Worm (Caenorhabditis elegans): Measurements from ENCODE around the gene srw-1.

- TF ChIP-seq tbx-2 (tag; optimal IDR thresholded peaks at IDR 0.05) (no peak), pqm-1 (tag; optimal IDR thresholded peaks at IDR 0.05) (no peak), skn-1 (tag; optimal IDR thresholded peaks at IDR 0.05) (no peak), zag-1 (tag; optimal IDR thresholded peaks at IDR 0.05) (no peak), nhr-237 (tag; optimal IDR thresholded peaks at IDR 0.05) (no peak), ztf-4 (tag; optimal IDR thresholded peaks at IDR 0.05) (no peak), nhr-77 (tag; optimal IDR thresholded peaks at IDR 0.05) (no peak)
Observed at ce11 chrV:15216705-15217104, 18.6 kb downstream of the srw-1 start, which contains the start of gene sri-25.

Measured in whole organism, L3 larva.